Worm (Caenorhabditis elegans) whole organism, L4/young adult: ENCODE measurements around the gene Y17G7B.20.

Experiments
- W03F9.2 ChIP-seq: fragments of 150-350 bp; optimal IDR thresholded peaks from 2 replicates; lab custom pipeline; 2014; ENCODE audit warnings: missing biosample characterization, missing genetic modification characterization
- him-1 ChIP-seq: sonication (generic microtip); optimal IDR thresholded peaks from 2 replicates; lab custom pipeline; 2016; ENCODE audit warnings: missing genotype, missing genetic modification reagents, missing genetic modification characterization, missing compliant biosample characterization

DNA sequence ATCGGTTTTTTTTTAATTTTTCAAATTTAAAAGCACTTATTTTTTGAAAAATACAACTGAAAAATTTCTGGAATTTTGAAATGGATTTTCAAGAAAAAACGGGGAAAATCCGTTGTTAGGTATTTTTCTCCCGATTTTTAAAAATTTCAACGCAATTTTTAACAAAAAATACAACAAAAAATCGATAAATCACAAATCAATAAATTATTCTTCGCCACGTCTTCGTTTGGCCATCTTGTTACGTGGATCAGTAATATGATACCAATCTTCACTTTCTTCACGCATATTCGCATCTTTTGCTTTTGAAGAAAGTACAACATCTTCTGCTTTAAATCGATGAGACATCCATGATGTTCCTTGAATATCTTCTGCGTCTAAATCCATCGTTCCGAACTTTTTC, 49.1 kb upstream of the Y17G7B.20 start:
- TF ChIP-seq him-1: no peak
- TF ChIP-seq W03F9.2: no peak
